Worm (Caenorhabditis elegans): ENCODE results near the gene srr-7.

The srr-7 gene

DNA sequence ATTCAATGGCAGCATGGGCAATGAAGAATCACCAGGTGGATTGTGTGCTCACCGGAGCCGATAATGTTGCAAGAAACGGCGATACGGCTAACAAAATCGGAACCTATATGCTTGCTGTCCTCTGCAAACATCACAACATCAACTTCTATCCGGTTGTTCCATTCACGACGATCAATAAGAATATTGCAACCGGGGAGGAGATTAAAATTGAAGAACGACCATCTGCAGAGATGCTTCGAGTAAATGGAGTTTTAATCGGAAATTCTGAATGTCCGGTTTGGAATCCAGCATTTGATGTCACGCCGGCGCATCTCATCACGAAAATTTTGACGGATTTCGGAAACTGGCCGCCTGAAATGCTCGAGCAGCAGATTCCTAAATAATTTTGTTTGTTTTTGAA, 44.4 kb upstream of the srr-7 start:
- TF ChIP-seq ceh-90 (tag; optimal IDR thresholded peaks at IDR 0.05) (no peak), ceh-63 (GFP tag; optimal IDR thresholded peaks at IDR 0.05) (peak; percentile 48), ama-1 (optimal IDR thresholded peaks at IDR 0.05) (peak; percentile 93), sptf-1 (tag; optimal IDR thresholded peaks at IDR 0.05) (no peak), nhr-19 (GFP tag; conservative IDR thresholded peaks at IDR 0.05) (peak; percentile 16; the same call in 1 of the 2 replicates), pqm-1 (tag; optimal IDR thresholded peaks at IDR 0.05) (no peak), dpl-1 (GFP tag; optimal IDR thresholded peaks at IDR 0.05) (no peak), pax-3 (tag; optimal IDR thresholded peaks at IDR 0.05) (peak; percentile 30), lsy-2 (tag; optimal IDR thresholded peaks at IDR 0.05) (peak in 1 of 2 experiments; percentile 19), hpl-2 (GFP tag; optimal IDR thresholded peaks at IDR 0.05) (no peak), rnt-1 (tag; optimal IDR thresholded peaks at IDR 0.05) (peak; percentile 18), nhr-20 (tag; optimal IDR thresholded peaks at IDR 0.05) (peak; percentile 6), nhr-237 (tag; optimal IDR thresholded peaks at IDR 0.05) (no peak), snu-23 (GFP tag; optimal IDR thresholded peaks at IDR 0.05) (peak; percentile 19), aly-2 (tag; optimal IDR thresholded peaks at IDR 0.05) (peak; percentile 84), fkh-8 (tag; optimal IDR thresholded peaks at IDR 0.05) (no peak), unc-86 (tag; optimal IDR thresholded peaks at IDR 0.05) (no peak), sup-37 (GFP tag; optimal IDR thresholded peaks at IDR 0.05) (no peak), egl-27 (tag; optimal IDR thresholded peaks at IDR 0.05) (no peak), efl-1 (optimal IDR thresholded peaks at IDR 0.05) (no peak), efl-1 (GFP tag; optimal IDR thresholded peaks at IDR 0.05 in 1 of 2) (peak in 1 of 2 experiments; percentile 81), ztf-4 (tag; optimal IDR thresholded peaks at IDR 0.05) (no peak), snpc-4 (tag; optimal IDR thresholded peaks at IDR 0.05) (no peak), nhr-71 (tag; optimal IDR thresholded peaks at IDR 0.05) (peak; percentile 44), mef-2 (tag; optimal IDR thresholded peaks at IDR 0.05) (no peak)

ce11 chrV:15085335-15085800, 42.7 kb upstream of the srr-7 start, which contains the start of the genes ahsa-1 and C01G10.7:
Gene ahsa-1, minus strand, starts transcription at chrV:15085385.
Gene C01G10.7, plus strand, starts transcription at chrV:15085747.
- TF ChIP-seq efl-3 (GFP tag; optimal IDR thresholded peaks at IDR 0.05) (no peak), C16A3.4 (tag; optimal IDR thresholded peaks at IDR 0.05) (peak; percentile 93), nhr-12 (tag; optimal IDR thresholded peaks at IDR 0.05) (no peak), tlp-1 (tag; optimal IDR thresholded peaks at IDR 0.05) (no peak), lir-3 (tag; optimal IDR thresholded peaks at IDR 0.05; ENCODE audit: poor library complexity) (peak; percentile 97), aha-1 (tag; optimal IDR thresholded peaks at IDR 0.05) (peak; percentile 36), blmp-1 (tag; optimal IDR thresholded peaks at IDR 0.05) (peak; percentile 75), ceh-8 (GFP tag; optimal IDR thresholded peaks at IDR 0.05) (peak; percentile 58), aly-2 (tag; optimal IDR thresholded peaks at IDR 0.05) (peak; percentile 38), elt-2 (tag; optimal IDR thresholded peaks at IDR 0.05) (peak; percentile 69), ceh-82 (tag; optimal IDR thresholded peaks at IDR 0.05) (peak; percentile 83 to 91 (median 87)), pqm-1 (tag; optimal IDR thresholded peaks at IDR 0.05) (no peak), unc-30 (tag; optimal IDR thresholded peaks at IDR 0.05) (no peak), ceh-63 (GFP tag; optimal IDR thresholded peaks at IDR 0.05) (no peak), tbx-2 (tag; optimal IDR thresholded peaks at IDR 0.05) (peak; percentile 94), dpl-1 (GFP tag; optimal IDR thresholded peaks at IDR 0.05) (peak; percentile 76 to 86 (median 84)), unc-62 (GFP tag; optimal IDR thresholded peaks at IDR 0.05) (no peak), isw-1 (GFP tag; IDR thresholded peaks at IDR 0.05) (peak; percentile 87), sptf-1 (tag; optimal IDR thresholded peaks at IDR 0.05) (no peak), ces-1 (GFP tag; optimal IDR thresholded peaks at IDR 0.05) (no peak), zip-4 (GFP tag; optimal IDR thresholded peaks at IDR 0.05) (peak; percentile 33), nhr-85 (tag) (peak; percentile 97), fkh-4 (tag; optimal IDR thresholded peaks at IDR 0.05; ENCODE audit: borderline replicate concordance) (peak; percentile 94), nhr-237 (tag; optimal IDR thresholded peaks at IDR 0.05) (peak; percentile 77), egl-27 (tag; optimal IDR thresholded peaks at IDR 0.05) (no peak), lsy-2 (tag; optimal IDR thresholded peaks at IDR 0.05) (peak; percentile 89 to 93), unc-98 (GFP tag; IDR thresholded peaks at IDR 0.05) (peak; percentile 87), mef-2 (tag; optimal IDR thresholded peaks at IDR 0.05) (no peak), alr-1 (tag; optimal IDR thresholded peaks at IDR 0.05; ENCODE audit: borderline replicate concordance) (no peak), nhr-77 (tag; optimal IDR thresholded peaks at IDR 0.05) (peak; percentile 80), efl-1 (optimal IDR thresholded peaks at IDR 0.05) (peak; percentile 84 to 85), efl-1 (GFP tag; optimal IDR thresholded peaks at IDR 0.05 in 1 of 2) (peak; percentile 83 to 97), C34B4.2 (tag; optimal IDR thresholded peaks at IDR 0.05) (no peak), nhr-76 (tag; optimal IDR thresholded peaks at IDR 0.05) (no peak), unc-86 (tag; optimal IDR thresholded peaks at IDR 0.05) (peak; percentile 85), sox-4 (tag; optimal IDR thresholded peaks at IDR 0.05) (peak; percentile 91), fos-1 (tag; optimal IDR thresholded peaks at IDR 0.05) (peak; percentile 60), mab-9 (GFP tag; IDR thresholded peaks at IDR 0.05) (peak; percentile 73), ztf-4 (tag; optimal IDR thresholded peaks at IDR 0.05) (peak; percentile 34)
